Worm (Caenorhabditis elegans): ENCODE results near the gene H05C05.2.

DNA sequence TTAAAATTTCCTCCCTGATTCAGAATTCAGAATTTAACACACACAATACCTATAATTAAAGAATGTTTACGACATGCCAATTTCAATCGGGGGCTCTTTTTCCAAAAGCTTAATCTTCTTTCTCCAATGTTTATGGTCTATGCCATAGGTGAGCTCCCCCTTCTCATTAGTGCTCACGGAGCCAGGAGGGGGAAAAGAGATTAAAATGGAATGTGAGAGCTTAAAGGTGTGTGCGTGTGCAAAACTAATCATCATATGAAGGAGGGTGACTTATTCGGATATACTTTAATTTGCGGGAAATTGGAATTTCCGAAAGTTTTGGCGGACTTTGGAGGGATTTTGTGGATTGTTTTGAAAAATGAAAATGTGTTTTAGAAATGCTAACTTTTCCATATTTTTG, 17.6 kb upstream of the H05C05.2 start:
- TF ChIP-seq ama-1 (optimal IDR thresholded peaks at IDR 0.05) (no peak), B0310.2 (tag; optimal IDR thresholded peaks at IDR 0.05) (no peak), flt-1 (GFP tag; IDR thresholded peaks at IDR 0.05) (no peak), ets-7 (tag; optimal IDR thresholded peaks at IDR 0.05) (no peak), sea-1 (GFP tag; conservative IDR thresholded peaks at IDR 0.05) (no peak), ceh-13 (GFP tag; optimal IDR thresholded peaks at IDR 0.05) (no peak), tbx-11 (GFP tag; IDR thresholded peaks at IDR 0.05) (no peak)
